ENCODE assay signal across 1 fruit fly cellular context in genomic region chr3R:21874982-21875466, dm6.
TF ChIP-seq lines count a peak whose summit lies in the region.

Gene CG6656 (plus strand): TSS chr3R:21875293.

TF ChIP-seq in whole organism, embryonic, 481 proteins besides CTCF, POLR2A, EP300 and RAD21 (continued from another document and continues in another):
- TF ChIP-seq CHES-1-like (GFP tag; optimal IDR thresholded peaks at IDR 0.05; lab: Kevin White, UChicago) (no peak), sd (tag; optimal IDR thresholded peaks at IDR 0.05; lab: Kevin White, UChicago) (no peak), pita (GFP tag; optimal IDR thresholded peaks at IDR 0.05; lab: Kevin White, UChicago) (no peak), Eip74EF (GFP tag; optimal IDR thresholded peaks at IDR 0.05; lab: Kevin White, UChicago) (peak in 1 of 2 experiments; percentile 27), Hr51 (GFP tag; optimal IDR thresholded peaks at IDR 0.05; lab: Kevin White, UChicago) (no peak), ranshi (GFP tag; IDR thresholded peaks at IDR 0.05; lab: Robert Waterston, UW) (no peak), YL-1 (GFP tag; optimal IDR thresholded peaks at IDR 0.05; lab: Kevin White, UChicago) (no peak), cas (GFP tag; IDR thresholded peaks at IDR 0.05; lab: Robert Waterston, UW) (no peak), CG7271 (tag; optimal IDR thresholded peaks at IDR 0.05; lab: Kevin White, UChicago) (no peak), CG5245 (GFP tag; optimal IDR thresholded peaks at IDR 0.05; lab: Kevin White, UChicago) (no peak), sisA (GFP tag; IDR thresholded peaks at IDR 0.05; lab: Robert Waterston, UW) (no peak), CG1832 (GFP tag; optimal IDR thresholded peaks at IDR 0.05; lab: Kevin White, UChicago) (peak; percentile 83), CG4617 (GFP tag; optimal IDR thresholded peaks at IDR 0.05; lab: Kevin White, UChicago; ENCODE audit: borderline replicate concordance) (no peak), CG6813 (GFP tag; optimal IDR thresholded peaks at IDR 0.05; lab: Kevin White, UChicago) (peak; percentile 1), CG13894 (tag; optimal IDR thresholded peaks at IDR 0.05; lab: Kevin White, UChicago) (no peak), pros (GFP tag; optimal IDR thresholded peaks at IDR 0.05; lab: Kevin White, UChicago) (no peak), CG13287 (GFP tag; IDR thresholded peaks at IDR 0.05; lab: Robert Waterston, UW; ENCODE audit: partially characterized antibody) (peak; percentile 33; the same call in 1 of the 2 replicates), row (GFP tag; IDR thresholded peaks at IDR 0.05; lab: Robert Waterston, UW) (peak; percentile 39; the same call in 2 of the 3 replicates), HLH4C (GFP tag; IDR thresholded peaks at IDR 0.05; lab: Robert Waterston, UW; ENCODE audit: partially characterized antibody) (no peak), br (optimal IDR thresholded peaks at IDR 0.05; lab: Kevin White, UChicago) (no peak), sens-2 (GFP tag; IDR thresholded peaks at IDR 0.05; lab: Robert Waterston, UW) (no peak), GATAe (GFP tag; conservative IDR thresholded peaks at IDR 0.05; lab: Robert Waterston, UW) (no peak), tgo (GFP tag; IDR thresholded peaks at IDR 0.05; lab: Robert Waterston, UW) (no peak), CG12071 (GFP tag; optimal IDR thresholded peaks at IDR 0.05; lab: Kevin White, UChicago) (no peak), CG42726 (GFP tag; IDR thresholded peaks at IDR 0.05; lab: Robert Waterston, UW; ENCODE audit: partially characterized antibody) (no peak), CG7357 (GFP tag; IDR thresholded peaks at IDR 0.05; lab: Robert Waterston, UW) (no peak), jigr1 (GFP tag; IDR thresholded peaks at IDR 0.05; lab: Robert Waterston, UW) (no peak), Awh (GFP tag; IDR thresholded peaks at IDR 0.05; lab: Robert Waterston, UW) (no peak), D19A (tag; optimal IDR thresholded peaks at IDR 0.05; lab: Kevin White, UChicago) (peak; percentile 34), Dbx (GFP tag; IDR thresholded peaks at IDR 0.05; lab: Robert Waterston, UW) (peak; percentile 32; the same call in 1 of the 3 replicates), CG14860 (GFP tag; IDR thresholded peaks at IDR 0.05; lab: Robert Waterston, UW; ENCODE audit: partially characterized antibody) (0 out of 3 replicates have a peak, but pooled peaks have one; percentile 28), p53 (GFP tag; optimal IDR thresholded peaks at IDR 0.05; lab: Kevin White, UChicago) (no peak), hb (GFP tag; IDR thresholded peaks at IDR 0.05; lab: Robert Waterston, UW; ENCODE audit: partially characterized antibody) (0 out of 3 replicates have a peak, but pooled peaks have one; percentile 18), sob (GFP tag; IDR thresholded peaks at IDR 0.05; lab: Robert Waterston, UW) (0 out of 2 replicates have a peak, but pooled peaks have one; percentile 17), ara (GFP tag; IDR thresholded peaks at IDR 0.05; lab: Robert Waterston, UW) (no peak), CG9817 (tag; optimal IDR thresholded peaks at IDR 0.05; lab: Kevin White, UChicago) (no peak), disco-r (GFP tag; optimal IDR thresholded peaks at IDR 0.05; lab: Kevin White, UChicago) (no peak), CG4730 (GFP tag; IDR thresholded peaks at IDR 0.05; lab: Robert Waterston, UW) (no peak), CG17802 (tag; optimal IDR thresholded peaks at IDR 0.05; lab: Kevin White, UChicago) (no peak), CG14441 (GFP tag; IDR thresholded peaks at IDR 0.05; lab: Robert Waterston, UW) (0 out of 2 replicates have a peak, but pooled peaks have one; percentile 17), CG6654 (GFP tag; optimal IDR thresholded peaks at IDR 0.05; lab: Kevin White, UChicago) (no peak), zen2 (GFP tag; IDR thresholded peaks at IDR 0.05; lab: Robert Waterston, UW; ENCODE audit: partially characterized antibody) (no peak), Dref (GFP tag; IDR thresholded peaks at IDR 0.05; lab: Robert Waterston, UW) (no peak), abd-A (tag; optimal IDR thresholded peaks at IDR 0.05; lab: Kevin White, UChicago) (no peak), unc-4 (GFP tag; IDR thresholded peaks at IDR 0.05; lab: Robert Waterston, UW; ENCODE audit: partially characterized antibody) (peak; percentile 28; the same call in 1 of the 2 replicates), CG11093 (GFP tag; IDR thresholded peaks at IDR 0.05; lab: Robert Waterston, UW) (no peak), Xrp1 (GFP tag; IDR thresholded peaks at IDR 0.05; lab: Robert Waterston, UW) (0 out of 2 replicates have a peak, but pooled peaks have one; percentile 29), Pdp1 (GFP tag; optimal IDR thresholded peaks at IDR 0.05; lab: Kevin White, UChicago) (peak in 1 of 2 experiments; percentile 54), ems (GFP tag; optimal IDR thresholded peaks at IDR 0.05; lab: Kevin White, UChicago) (no peak), Xbp1 (GFP tag; optimal IDR thresholded peaks at IDR 0.05; lab: Kevin White, UChicago) (no peak), CG34224 (GFP tag; IDR thresholded peaks at IDR 0.05; lab: Robert Waterston, UW; ENCODE audit: partially characterized antibody) (peak; percentile 25; the same call in 1 of the 3 replicates), aop (GFP tag; IDR thresholded peaks at IDR 0.05; lab: Robert Waterston, UW) (no peak), HmgD (GFP tag; optimal IDR thresholded peaks at IDR 0.05; lab: Kevin White, UChicago) (no peak), CG14710 (tag; optimal IDR thresholded peaks at IDR 0.05; lab: Kevin White, UChicago) (no peak), Optix (GFP tag; IDR thresholded peaks at IDR 0.05; lab: Robert Waterston, UW) (no peak), CG34376 (GFP tag; optimal IDR thresholded peaks at IDR 0.05; lab: Kevin White, UChicago) (peak; percentile 10), CG18262 (tag; optimal IDR thresholded peaks at IDR 0.05; lab: Kevin White, UChicago) (no peak), Blimp-1 (GFP tag; optimal IDR thresholded peaks at IDR 0.05; lab: Kevin White, UChicago) (no peak), gsb (GFP tag; IDR thresholded peaks at IDR 0.05; lab: Robert Waterston, UW) (no peak), lbe (GFP tag; optimal IDR thresholded peaks at IDR 0.05; lab: Kevin White, UChicago) (peak; percentile 67), CG12744 (GFP tag; optimal IDR thresholded peaks at IDR 0.05; lab: Kevin White, UChicago) (no peak), pb (GFP tag; optimal IDR thresholded peaks at IDR 0.05; lab: Kevin White, UChicago) (peak; percentile 27), scrt (GFP tag; optimal IDR thresholded peaks at IDR 0.05; lab: Kevin White, UChicago) (no peak), crol (GFP tag; IDR thresholded peaks at IDR 0.05; lab: Robert Waterston, UW) (0 out of 2 replicates have a peak, but pooled peaks have one; percentile 10), CG6175 (GFP tag; IDR thresholded peaks at IDR 0.05; lab: Robert Waterston, UW) (no peak; the same call in 2 of the 3 replicates), CG32772 (GFP tag; IDR thresholded peaks at IDR 0.05; lab: Robert Waterston, UW) (no peak), Hr78 (GFP tag; optimal IDR thresholded peaks at IDR 0.05; lab: Kevin White, UChicago) (no peak), CG16779 (GFP tag; IDR thresholded peaks at IDR 0.05; lab: Robert Waterston, UW) (no peak), lola (GFP tag; optimal IDR thresholded peaks at IDR 0.05; lab: Kevin White, UChicago) (no peak), CG8478 (optimal IDR thresholded peaks at IDR 0.05; lab: Kevin White, UChicago) (no peak), CG15011 (GFP tag; optimal IDR thresholded peaks at IDR 0.05; lab: Kevin White, UChicago) (no peak), gt (GFP tag; IDR thresholded peaks at IDR 0.05; lab: Robert Waterston, UW) (no peak), NC2β (GFP tag; optimal IDR thresholded peaks at IDR 0.05; lab: Kevin White, UChicago) (no peak), Atf6 (GFP tag; IDR thresholded peaks at IDR 0.05; lab: Robert Waterston, UW) (0 out of 2 replicates have a peak, but pooled peaks have one; percentile 48), CG10462 (GFP tag; optimal IDR thresholded peaks at IDR 0.05; lab: Kevin White, UChicago) (no peak), twi (tag; optimal IDR thresholded peaks at IDR 0.05; lab: Kevin White, UChicago) (no peak), ap (GFP tag; IDR thresholded peaks at IDR 0.05; lab: Robert Waterston, UW) (no peak), sim (GFP tag; IDR thresholded peaks at IDR 0.05; lab: Robert Waterston, UW) (no peak), Adf1 (GFP tag; IDR thresholded peaks at IDR 0.05; lab: Robert Waterston, UW) (no peak; the same call in 1 of the 2 replicates), trh (GFP tag; optimal IDR thresholded peaks at IDR 0.05; lab: Kevin White, UChicago) (no peak), CG13775 (GFP tag; optimal IDR thresholded peaks at IDR 0.05; lab: Kevin White, UChicago) (no peak), CG30403 (GFP tag; optimal IDR thresholded peaks at IDR 0.05; lab: Kevin White, UChicago) (no peak), rib (GFP tag; IDR thresholded peaks at IDR 0.05; lab: Robert Waterston, UW) (peak; percentile 90), Oaz (GFP tag; IDR thresholded peaks at IDR 0.05; lab: Robert Waterston, UW) (no peak), Doc3 (GFP tag; IDR thresholded peaks at IDR 0.05; lab: Robert Waterston, UW; ENCODE audit: partially characterized antibody) (no peak), fru (optimal IDR thresholded peaks at IDR 0.05; lab: Kevin White, UChicago) (no peak), CG7987 (GFP tag; optimal IDR thresholded peaks at IDR 0.05; lab: Kevin White, UChicago) (no peak), CG6683 (GFP tag; optimal IDR thresholded peaks at IDR 0.05; lab: Kevin White, UChicago) (no peak), phol (tag; optimal IDR thresholded peaks at IDR 0.05; lab: Kevin White, UChicago) (no peak), Ravus (GFP tag; IDR thresholded peaks at IDR 0.05; lab: Robert Waterston, UW) (no peak), CoRest (tag; optimal IDR thresholded peaks at IDR 0.05; lab: Kevin White, UChicago) (peak; percentile 32), Mad (GFP tag; optimal IDR thresholded peaks at IDR 0.05; lab: Kevin White, UChicago) (no peak), CG15269 (tag; optimal IDR thresholded peaks at IDR 0.05; lab: Kevin White, UChicago) (no peak), ham (GFP tag; IDR thresholded peaks at IDR 0.05; lab: Robert Waterston, UW) (no peak), seq (GFP tag; IDR thresholded peaks at IDR 0.05; lab: Robert Waterston, UW) (no peak), CG12299 (tag; optimal IDR thresholded peaks at IDR 0.05; lab: Kevin White, UChicago) (no peak), peb (GFP tag; IDR thresholded peaks at IDR 0.05; lab: Robert Waterston, UW) (no peak), Trl (optimal IDR thresholded peaks at IDR 0.05; lab: Kevin White, UChicago) (peak; percentile 61 to 85), Trl (GFP tag; optimal IDR thresholded peaks at IDR 0.05; lab: Kevin White, UChicago) (no peak), CG12104 (GFP tag; optimal IDR thresholded peaks at IDR 0.05; lab: Kevin White, UChicago) (no peak), CG1603 (tag; optimal IDR thresholded peaks at IDR 0.05; lab: Kevin White, UChicago) (no peak), NfI (GFP tag; optimal IDR thresholded peaks at IDR 0.05; lab: Kevin White, UChicago) (no peak), HLH54F (GFP tag; optimal IDR thresholded peaks at IDR 0.05; lab: Kevin White, UChicago) (no peak), Abd-B (GFP tag; optimal IDR thresholded peaks at IDR 0.05; lab: Kevin White, UChicago) (no peak), Nf-YB (GFP tag; optimal IDR thresholded peaks at IDR 0.05; lab: Kevin White, UChicago) (no peak), CG10274 (GFP tag; optimal IDR thresholded peaks at IDR 0.05; lab: Kevin White, UChicago) (no peak), CG32532 (GFP tag; IDR thresholded peaks at IDR 0.05; lab: Robert Waterston, UW) (peak; percentile 57; the same call in 1 of the 2 replicates), so (GFP tag; IDR thresholded peaks at IDR 0.05; lab: Robert Waterston, UW) (no peak), Dp (GFP tag; optimal IDR thresholded peaks at IDR 0.05; lab: Kevin White, UChicago) (no peak), caup (GFP tag; optimal IDR thresholded peaks at IDR 0.05; lab: Kevin White, UChicago; ENCODE audit: severe bottlenecking) (no peak), CG2129 (GFP tag; IDR thresholded peaks at IDR 0.05; lab: Robert Waterston, UW; ENCODE audit: partially characterized antibody) (no peak), CG3995 (GFP tag; optimal IDR thresholded peaks at IDR 0.05; lab: Kevin White, UChicago) (no peak), CG10209 (GFP tag; optimal IDR thresholded peaks at IDR 0.05; lab: Kevin White, UChicago) (peak; percentile 16), CG10543 (GFP tag; optimal IDR thresholded peaks at IDR 0.05; lab: Kevin White, UChicago) (peak; percentile 75), Nf-YC (tag; optimal IDR thresholded peaks at IDR 0.05; lab: Kevin White, UChicago) (no peak), PHDP (tag; optimal IDR thresholded peaks at IDR 0.05; lab: Kevin White, UChicago) (no peak), CG7928 (GFP tag; optimal IDR thresholded peaks at IDR 0.05; lab: Kevin White, UChicago) (no peak), CG4424 (GFP tag; optimal IDR thresholded peaks at IDR 0.05; lab: Kevin White, UChicago) (no peak), bcd (GFP tag; optimal IDR thresholded peaks at IDR 0.05; lab: Kevin White, UChicago) (no peak), CG17359 (tag; optimal IDR thresholded peaks at IDR 0.05; lab: Kevin White, UChicago) (no peak), CG6272 (GFP tag; IDR thresholded peaks at IDR 0.05; lab: Robert Waterston, UW) (no peak), CG33557 (GFP tag; optimal IDR thresholded peaks at IDR 0.05; lab: Kevin White, UChicago) (no peak), CG15514 (GFP tag; optimal IDR thresholded peaks at IDR 0.05; lab: Kevin White, UChicago) (peak; percentile 45), pan (optimal IDR thresholded peaks at IDR 0.05; lab: Kevin White, UChicago) (no peak), pan (GFP tag; optimal IDR thresholded peaks at IDR 0.05 in 1 of 2, IDR thresholded peaks at IDR 0.05 in 1 of 2) (peak in 1 of 2 experiments; percentile 24), Meics (GFP tag; optimal IDR thresholded peaks at IDR 0.05; lab: Kevin White, UChicago) (no peak), fd64A (GFP tag; optimal IDR thresholded peaks at IDR 0.05; lab: Kevin White, UChicago) (no peak), ind (GFP tag; optimal IDR thresholded peaks at IDR 0.05; lab: Kevin White, UChicago) (no peak), Sox102F (GFP tag; optimal IDR thresholded peaks at IDR 0.05; lab: Kevin White, UChicago) (no peak), exex (tag; optimal IDR thresholded peaks at IDR 0.05; lab: Kevin White, UChicago) (no peak), luna (GFP tag; optimal IDR thresholded peaks at IDR 0.05; lab: Kevin White, UChicago) (no peak), repo (GFP tag; optimal IDR thresholded peaks at IDR 0.05; lab: Kevin White, UChicago) (peak; percentile 6), Vsx1 (GFP tag; optimal IDR thresholded peaks at IDR 0.05; lab: Kevin White, UChicago) (no peak), CG12236 (GFP tag; optimal IDR thresholded peaks at IDR 0.05; lab: Kevin White, UChicago) (no peak)
